Worm (Caenorhabditis elegans): ENCODE measurements around the gene his-39.

The his-39 gene

DNA sequence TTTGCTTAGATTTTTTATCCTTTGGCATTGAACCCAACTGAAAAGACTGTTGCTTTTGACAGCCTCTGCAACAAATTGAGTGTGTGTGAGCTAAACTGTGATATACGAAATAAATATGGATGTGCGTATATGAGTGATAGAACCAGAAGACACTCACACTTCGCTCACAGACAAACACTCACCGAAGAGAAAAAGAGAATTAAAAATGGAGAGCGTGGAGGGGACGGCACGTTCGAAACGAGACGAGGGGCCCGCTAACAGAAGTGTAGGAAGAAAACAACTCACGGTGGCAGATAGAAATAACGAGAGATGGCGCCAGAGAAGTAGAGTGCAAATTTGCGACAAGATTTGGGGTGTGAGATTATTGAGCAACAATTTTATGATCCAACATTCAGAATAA is 18.0 kb upstream of the his-39 start (continued):
- peak; percentile 14 for TF ChIP-seq snpc-3.4 (tag; optimal IDR thresholded peaks at IDR 0.05)
- no peak for TF ChIP-seq Y67H2A.10 (GFP tag; conservative IDR thresholded peaks at IDR 0.05)
- TF ChIP-seq snpc-4 (GFP tag; optimal IDR thresholded peaks at IDR 0.05), result peak; percentile 21
- TF ChIP-seq snpc-4 (tag; optimal IDR thresholded peaks at IDR 0.05), result peak in 1 of 4 experiments; percentile 12
- no peak for TF ChIP-seq zfh-2 (GFP tag; conservative IDR thresholded peaks at IDR 0.05)
- no peak for TF ChIP-seq cebp-2 (GFP tag; IDR thresholded peaks at IDR 0.05)
- TF ChIP-seq ama-1 (optimal IDR thresholded peaks at IDR 0.05), result no peak
- TF ChIP-seq ama-1 (GFP tag; optimal IDR thresholded peaks at IDR 0.05), result no peak
- TF ChIP-seq B0261.1 (tag; optimal IDR thresholded peaks at IDR 0.05), result no peak
- TF ChIP-seq nhr-179 (tag; optimal IDR thresholded peaks at IDR 0.05), result no peak
- no peak for TF ChIP-seq mxl-1 (tag; optimal IDR thresholded peaks at IDR 0.05)
- TF ChIP-seq pha-4 (tag; optimal IDR thresholded peaks at IDR 0.05), result no peak
- no peak for TF ChIP-seq somi-1 (GFP tag; optimal IDR thresholded peaks at IDR 0.05)
- TF ChIP-seq madf-10 (tag; optimal IDR thresholded peaks at IDR 0.05), result no peak
- TF ChIP-seq unc-130 (GFP tag; optimal IDR thresholded peaks at IDR 0.05), result no peak
- peak; percentile 40 for TF ChIP-seq ceh-27 (GFP tag; optimal IDR thresholded peaks at IDR 0.05)
- no peak for TF ChIP-seq him-1 (tag; optimal IDR thresholded peaks at IDR 0.05)
- no peak for TF ChIP-seq zim-3 (tag; optimal IDR thresholded peaks at IDR 0.05)
- peak; percentile 14 for TF ChIP-seq lsl-1 (GFP tag; optimal IDR thresholded peaks at IDR 0.05)
- no peak for TF ChIP-seq hrde-1 (tag; optimal IDR thresholded peaks at IDR 0.05; ENCODE audit: borderline replicate concordance)
- TF ChIP-seq nfya-2 (GFP tag; IDR thresholded peaks at IDR 0.05), result no peak
- no peak for TF ChIP-seq F39B2.1 (GFP tag; IDR thresholded peaks at IDR 0.05)

DNA sequence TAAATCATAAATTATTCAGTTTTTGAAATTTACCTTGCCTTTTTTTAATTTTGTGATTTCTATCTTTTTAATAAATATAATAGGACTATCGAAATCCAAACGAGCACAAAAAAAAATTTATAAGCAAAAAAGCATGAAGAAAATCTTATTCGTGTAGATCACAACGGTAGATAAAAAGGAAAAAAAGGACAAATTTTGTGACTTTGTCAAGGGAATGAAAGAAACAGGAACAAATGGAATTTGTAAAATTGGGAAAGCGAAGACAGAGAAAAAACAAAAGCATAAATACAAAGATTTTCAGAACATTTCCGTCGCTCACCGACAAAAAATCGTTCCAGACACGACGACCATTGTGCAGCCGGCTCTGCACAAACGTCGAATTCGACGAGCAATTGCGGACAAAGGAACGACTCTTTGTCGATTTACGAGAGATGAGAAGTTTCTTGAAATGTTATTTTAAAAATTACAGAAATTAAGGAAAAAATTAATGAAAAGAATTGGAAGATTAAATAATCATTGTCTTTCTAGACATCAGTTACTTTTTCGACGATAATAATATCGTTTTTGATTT is 17.4 kb upstream of the his-39 start, which contains the start of gene F45F2.10:
Gene F45F2.10 (minus strand): TSS at position 51 of the 571 bp plus-strand sequence.
- TF ChIP-seq dpff-1 (tag; optimal IDR thresholded peaks at IDR 0.05), result no peak
- TF ChIP-seq aptf-2 (GFP tag; conservative IDR thresholded peaks at IDR 0.05), result no peak
- no peak for TF ChIP-seq sptf-2 (GFP tag; optimal IDR thresholded peaks at IDR 0.05)
- no peak for TF ChIP-seq F55B11.4 (tag; optimal IDR thresholded peaks at IDR 0.05; ENCODE audit: borderline replicate concordance, insufficient read depth)
- no peak for TF ChIP-seq hlh-26 (GFP tag; conservative IDR thresholded peaks at IDR 0.05)
- TF ChIP-seq lin-40 (tag; optimal IDR thresholded peaks at IDR 0.05), result no peak
- TF ChIP-seq dox-1 (GFP tag; IDR thresholded peaks at IDR 0.05), result peak; percentile 41; the same call in 1 of the 2 replicates
- no peak for TF ChIP-seq ZK185.1 (tag; optimal IDR thresholded peaks at IDR 0.05; ENCODE audit: poor library complexity, severe bottlenecking)
- TF ChIP-seq nhr-27 (tag; optimal IDR thresholded peaks at IDR 0.05), result no peak
- TF ChIP-seq tbp1 (GFP tag; optimal IDR thresholded peaks at IDR 0.05), result peak; percentile 17
- no peak for TF ChIP-seq unc-62 (GFP tag; optimal IDR thresholded peaks at IDR 0.05)
- no peak for TF ChIP-seq F39B2.1 (GFP tag; IDR thresholded peaks at IDR 0.05)
- TF ChIP-seq F22D6.2 (tag; optimal IDR thresholded peaks at IDR 0.05), result no peak

DNA sequence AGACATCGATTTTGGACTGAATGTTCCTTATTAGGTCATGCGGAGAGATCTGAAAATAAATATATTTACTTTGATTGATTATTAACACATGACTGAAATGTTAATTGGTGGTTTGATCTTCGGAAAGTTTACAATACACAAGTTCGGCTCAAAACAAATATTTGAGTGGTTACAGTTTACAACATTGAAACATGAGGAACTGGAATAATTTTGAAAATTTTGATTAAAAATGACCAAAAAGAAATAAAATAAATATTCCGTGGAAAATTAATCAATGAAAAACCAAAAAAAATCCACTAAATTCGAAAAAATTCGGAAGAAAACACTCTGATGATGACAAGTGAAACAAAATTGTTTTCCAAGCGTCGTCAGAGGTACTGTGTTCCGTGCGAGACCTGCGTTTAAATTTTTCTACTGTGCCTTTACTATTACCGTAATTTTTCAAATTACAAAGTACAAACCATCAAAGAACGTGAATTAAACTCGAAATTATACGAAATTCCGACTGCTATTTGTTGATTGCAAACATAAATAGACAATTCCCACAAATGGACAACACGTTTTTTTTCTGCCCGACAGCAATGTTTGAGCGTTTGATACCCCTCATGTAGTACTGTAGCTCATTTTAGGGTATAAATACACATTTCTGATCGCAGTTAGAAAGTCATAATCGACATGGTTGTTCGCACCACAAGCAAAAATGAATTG is 15.3 kb upstream of the his-39 start, which contains the start of the genes F45F2.11 and otpl-7:
Gene F45F2.11 (minus strand): TSS at position 51 of the 708 bp plus-strand sequence.
Gene otpl-7 (plus strand): TSS at position 658 of the 708 bp plus-strand sequence.
- TF ChIP-seq xnd-1 (tag; optimal IDR thresholded peaks at IDR 0.05) (peak; percentile 94), somi-1 (GFP tag; optimal IDR thresholded peaks at IDR 0.05) (no peak), lin-40 (tag; optimal IDR thresholded peaks at IDR 0.05) (no peak), K12H6.12 (tag; optimal IDR thresholded peaks at IDR 0.05) (no peak), madf-8 (GFP tag; conservative IDR thresholded peaks at IDR 0.05) (peak; percentile 50), tbp1 (GFP tag; optimal IDR thresholded peaks at IDR 0.05) (peak; percentile 8), tbx-9 (tag; optimal IDR thresholded peaks at IDR 0.05; ENCODE audit: borderline replicate concordance) (no peak), die-1 (tag; optimal IDR thresholded peaks at IDR 0.05) (no peak), him-1 (tag; optimal IDR thresholded peaks at IDR 0.05) (peak; percentile 69), fkh-3 (tag; optimal IDR thresholded peaks at IDR 0.05) (no peak), B0019.2 (GFP tag; conservative IDR thresholded peaks at IDR 0.05) (no peak), hmg-1.2 (GFP tag; IDR thresholded peaks at IDR 0.05) (no peak; the same call in 1 of the 2 replicates), ceh-91 (GFP tag; IDR thresholded peaks at IDR 0.05) (no peak), C06A6.2 (GFP tag; conservative IDR thresholded peaks at IDR 0.05) (no peak), lin-35 (GFP tag; optimal IDR thresholded peaks at IDR 0.05) (no peak), F33H1.4 (GFP tag; IDR thresholded peaks at IDR 0.05) (peak; percentile 91), pha-4 (tag; optimal IDR thresholded peaks at IDR 0.05) (no peak)
